Fruit fly (Drosophila melanogaster) whole organism, embryonic: ENCODE results near the gene CG10286.

ENCODE experiments used
- Bteb2 ChIP-seq: fragments of 200-800 bp; sonication (Bioruptor generic); optimal IDR thresholded peaks from 2 replicates; lab custom pipeline; 2016; ENCODE audit warnings: missing biosample characterization, missing genetic modification characterization
- CG10959 ChIP-seq: fragments of 200-800 bp; sonication (Bioruptor generic); IDR thresholded peaks from 2 replicates; pipeline ENCODE4 v1.3.6; 2022; ENCODE audit warnings: missing biosample characterization, missing genetic modification characterization
- CG11560 ChIP-seq: fragments of 200-800 bp; sonication (Bioruptor generic); IDR thresholded peaks from 3 replicates; pipeline ENCODE4 v1.3.6; 2022; ENCODE audit warnings: missing biosample characterization, missing genetic modification characterization
- CG12659 ChIP-seq: fragments of 200-800 bp; sonication (Bioruptor generic); optimal IDR thresholded peaks from 3 replicates; lab custom pipeline; 2017; ENCODE audit warnings: mild to moderate bottlenecking, missing biosample characterization, missing genetic modification reagents, missing genetic modification characterization
- CG13123 ChIP-seq: fragments of 200-800 bp; sonication (Bioruptor generic); optimal IDR thresholded peaks from 2 replicates; lab custom pipeline; 2016; ENCODE audit warnings: missing biosample characterization, missing genetic modification characterization
- CG15073 ChIP-seq: fragments of 200-800 bp; sonication (Bioruptor generic); optimal IDR thresholded peaks from 2 replicates; lab custom pipeline; 2016; ENCODE audit warnings: missing biosample characterization, missing genetic modification characterization
- CG15269 ChIP-seq: fragments of 200-800 bp; sonication (Bioruptor generic); optimal IDR thresholded peaks from 2 replicates; lab custom pipeline; 2018; ENCODE audit warnings: missing biosample characterization, mild to moderate bottlenecking, missing genetic modification characterization, moderate library complexity
- CG31441 ChIP-seq: fragments of 200-800 bp; sonication (Bioruptor generic); IDR thresholded peaks from 2 replicates; pipeline ENCODE4 v1.3.6; 2022; ENCODE audit warnings: missing biosample characterization, missing genetic modification characterization
- CG34422 ChIP-seq: fragments of 200-800 bp; sonication (Bioruptor generic); IDR thresholded peaks from 3 replicates; pipeline ENCODE4 v1.3.6; 2022; ENCODE audit warnings: missing biosample characterization, missing genetic modification characterization
- CG3838 ChIP-seq: fragments of 200-800 bp; sonication (Bioruptor generic); optimal IDR thresholded peaks from 3 replicates; lab custom pipeline; 2016; ENCODE audit warnings: missing biosample characterization, missing genetic modification characterization
- CG6689 ChIP-seq: fragments of 200-800 bp; sonication (Bioruptor generic); IDR thresholded peaks from 2 replicates; pipeline ENCODE4 v1.3.6; 2022; ENCODE audit warnings: missing biosample characterization, missing genetic modification characterization
- CG7357 ChIP-seq: fragments of 200-800 bp; sonication (Bioruptor generic); IDR thresholded peaks from 3 replicates; pipeline ENCODE4 v1.3.6; 2022; ENCODE audit warnings: missing biosample characterization, missing genetic modification characterization
- CG7556 ChIP-seq: fragments of 200-800 bp; sonication (Bioruptor generic); optimal IDR thresholded peaks from 2 replicates; lab custom pipeline; 2017; ENCODE audit warnings: missing biosample characterization, mild to moderate bottlenecking, missing genetic modification characterization
- CG9609 ChIP-seq: fragments of 200-800 bp; sonication (Bioruptor generic); optimal IDR thresholded peaks from 3 replicates; lab custom pipeline; 2016; ENCODE audit warnings: missing biosample characterization, missing genetic modification characterization
- Chrac-16 ChIP-seq: fragments of 200-800 bp; sonication (Bioruptor generic); optimal IDR thresholded peaks from 3 replicates; lab custom pipeline; 2016; ENCODE audit warnings: missing biosample characterization, missing genetic modification characterization
- CrebB ChIP-seq: fragments of 200-800 bp; sonication (Bioruptor generic); optimal IDR thresholded peaks from 3 replicates; lab custom pipeline; 2018; ENCODE audit warnings: missing biosample characterization, mild to moderate bottlenecking, missing genetic modification characterization
- Doc2 ChIP-seq: fragments of 200-800 bp; sonication (Bioruptor generic); IDR thresholded peaks from 2 replicates; pipeline ENCODE4 v1.3.6; 2022; ENCODE audit warnings: missing biosample characterization, missing genetic modification characterization
- Doc3 ChIP-seq: fragments of 200-800 bp; sonication (Bioruptor generic); IDR thresholded peaks from 3 replicates; pipeline ENCODE4 v1.3.6; 2022; ENCODE audit warnings: missing biosample characterization, missing genetic modification characterization; ENCODE audit not compliant: partially characterized antibody
- Hr51 ChIP-seq, 2 experiments: fragments of 200-800 bp; sonication (Bioruptor generic); optimal IDR thresholded peaks; 2 replicates in 1 of 2; 3 replicates in 1 of 2; lab custom pipeline; 2016 to 2018; ENCODE audit warnings: missing biosample characterization in 2 of 2, missing genetic modification characterization in 2 of 2, mild to moderate bottlenecking in 1 of 2, moderate library complexity in 1 of 2
- Meics ChIP-seq: fragments of 200-800 bp; sonication (Bioruptor generic); optimal IDR thresholded peaks from 2 replicates; lab custom pipeline; 2017; ENCODE audit warnings: missing biosample characterization, mild to moderate bottlenecking, missing genetic modification characterization
- NfI ChIP-seq: fragments of 200-800 bp; sonication (Bioruptor generic); optimal IDR thresholded peaks from 3 replicates; lab custom pipeline; 2018; ENCODE audit warnings: missing biosample characterization, mild to moderate bottlenecking, missing genetic modification characterization, moderate library complexity
- Side ChIP-seq: fragments of 200-800 bp; sonication (Bioruptor generic); optimal IDR thresholded peaks from 2 replicates; lab custom pipeline; 2016; ENCODE audit warnings: missing biosample characterization, missing genetic modification characterization
- Six4 ChIP-seq: fragments of 200-800 bp; sonication (Bioruptor generic); optimal IDR thresholded peaks from 2 replicates; lab custom pipeline; 2016; ENCODE audit warnings: missing biosample characterization, missing genetic modification characterization
- Sox100B ChIP-seq: fragments of 200-800 bp; sonication (Bioruptor generic); optimal IDR thresholded peaks from 3 replicates; lab custom pipeline; 2018; ENCODE audit warnings: missing biosample characterization, mild to moderate bottlenecking, missing genetic modification characterization
- Ssrp ChIP-seq: fragments of 200-800 bp; sonication (Bioruptor generic); optimal IDR thresholded peaks from 2 replicates; lab custom pipeline; 2018; ENCODE audit warnings: missing biosample characterization, mild to moderate bottlenecking, missing genetic modification characterization, moderate library complexity
- amos ChIP-seq: fragments of 200-800 bp; sonication (Bioruptor generic); IDR thresholded peaks from 2 replicates; pipeline ENCODE4 v1.3.6; 2022; ENCODE audit warnings: missing biosample characterization, missing genetic modification characterization; ENCODE audit not compliant: partially characterized antibody
- az2 ChIP-seq: fragments of 200-800 bp; sonication (Bioruptor generic); optimal IDR thresholded peaks from 3 replicates; lab custom pipeline; 2016; ENCODE audit warnings: missing biosample characterization, missing genetic modification characterization
- chif ChIP-seq, 2 experiments: fragments of 200-800 bp; sonication (Bioruptor generic); optimal IDR thresholded peaks; 3 replicates each; lab custom pipeline; 2016; ENCODE audit warnings: missing biosample characterization in 2 of 2, missing genetic modification characterization in 2 of 2
- chn ChIP-seq: fragments of 200-800 bp; sonication (Bioruptor generic); optimal IDR thresholded peaks from 2 replicates; lab custom pipeline; 2016; ENCODE audit warnings: missing biosample characterization, missing genetic modification characterization
- crc ChIP-seq: fragments of 200-800 bp; sonication (Bioruptor generic); optimal IDR thresholded peaks from 2 replicates; lab custom pipeline; 2016; ENCODE audit warnings: missing biosample characterization, missing genetic modification characterization
- dati ChIP-seq: fragments of 200-800 bp; sonication (Bioruptor generic); IDR thresholded peaks from 2 replicates; pipeline ENCODE4 v1.3.6; 2022; ENCODE audit warnings: missing biosample characterization, missing genetic modification characterization
- eve ChIP-seq, 2 experiments: fragments of >200 bp; optimal IDR thresholded peaks; 2 replicates each; lab custom pipeline; 2017; ENCODE audit warnings: missing biosample characterization in 2 of 2, missing genetic modification characterization in 2 of 2
- ind ChIP-seq: fragments of 200-800 bp; sonication (Bioruptor generic); optimal IDR thresholded peaks from 3 replicates; lab custom pipeline; 2016; ENCODE audit warnings: missing biosample characterization, missing genetic modification characterization
- klu ChIP-seq: fragments of 200-800 bp; sonication (Bioruptor generic); IDR thresholded peaks from 2 replicates; pipeline ENCODE4 v1.3.6; 2022; ENCODE audit warnings: missing biosample characterization, missing genetic modification characterization
- knrl ChIP-seq: fragments of 200-800 bp; sonication (Bioruptor generic); IDR thresholded peaks from 3 replicates; pipeline ENCODE4 v1.3.6; 2022; ENCODE audit warnings: missing biosample characterization, missing genetic modification characterization; ENCODE audit not compliant: partially characterized antibody
- lmd ChIP-seq: fragments of 200-800 bp; sonication (Bioruptor generic); IDR thresholded peaks from 2 replicates; pipeline ENCODE4 v1.3.6; 2022; ENCODE audit warnings: missing biosample characterization, missing genetic modification characterization
- mld ChIP-seq: fragments of 200-800 bp; sonication (Bioruptor generic); IDR thresholded peaks from 3 replicates; pipeline ENCODE4 v1.3.6; 2022; ENCODE audit warnings: missing biosample characterization, missing genetic modification characterization; ENCODE audit not compliant: partially characterized antibody
- nerfin-1 ChIP-seq: fragments of 200-800 bp; sonication (Bioruptor generic); optimal IDR thresholded peaks from 3 replicates; lab custom pipeline; 2019; ENCODE audit warnings: missing biosample characterization, mild to moderate bottlenecking, missing genetic modification characterization, moderate library complexity
- nerfin-2 ChIP-seq: fragments of 200-800 bp; sonication (Bioruptor generic); IDR thresholded peaks from 2 replicates; pipeline ENCODE4 v1.3.6; 2022; ENCODE audit warnings: missing biosample characterization, missing genetic modification characterization; ENCODE audit not compliant: partially characterized antibody
- oc ChIP-seq: fragments of 200-800 bp; sonication (Bioruptor generic); optimal IDR thresholded peaks from 2 replicates; lab custom pipeline; 2018; ENCODE audit warnings: missing biosample characterization, mild to moderate bottlenecking, missing genetic modification characterization, moderate library complexity
- pfk ChIP-seq: fragments of 200-800 bp; sonication (Bioruptor generic); optimal IDR thresholded peaks from 2 replicates; lab custom pipeline; 2018; ENCODE audit warnings: missing biosample characterization, mild to moderate bottlenecking, missing genetic modification characterization, moderate library complexity
- phol ChIP-seq: fragments of 200-800 bp; sonication (Bioruptor generic); optimal IDR thresholded peaks from 3 replicates; lab custom pipeline; 2018; ENCODE audit warnings: missing biosample characterization, mild to moderate bottlenecking, missing genetic modification characterization, moderate library complexity
- ro ChIP-seq: fragments of 200-800 bp; sonication (Bioruptor generic); IDR thresholded peaks from 2 replicates; pipeline ENCODE4 v1.3.6; 2022; ENCODE audit warnings: missing biosample characterization, missing genetic modification characterization
- scrt ChIP-seq: fragments of 200-800 bp; sonication (Bioruptor generic); optimal IDR thresholded peaks from 2 replicates; lab custom pipeline; 2018; ENCODE audit warnings: missing biosample characterization, mild to moderate bottlenecking, missing genetic modification characterization, moderate library complexity
- sens-2 ChIP-seq: fragments of 200-800 bp; sonication (Bioruptor generic); IDR thresholded peaks from 2 replicates; pipeline ENCODE4 v1.3.6; 2022; ENCODE audit warnings: missing biosample characterization, missing genetic modification characterization
- sna ChIP-seq: fragments of 200-800 bp; sonication (Bioruptor generic); IDR thresholded peaks from 2 replicates; pipeline ENCODE4 v1.3.6; 2022; ENCODE audit warnings: missing biosample characterization, missing genetic modification characterization; ENCODE audit not compliant: partially characterized antibody
- tup ChIP-seq: fragments of 200-800 bp; sonication (Bioruptor generic); optimal IDR thresholded peaks from 2 replicates; lab custom pipeline; 2016; ENCODE audit warnings: missing biosample characterization, mild to moderate bottlenecking, missing genetic modification characterization, moderate library complexity
- unc-4 ChIP-seq: fragments of 200-800 bp; sonication (Bioruptor generic); IDR thresholded peaks from 2 replicates; pipeline ENCODE4 v1.3.6; 2022; ENCODE audit warnings: missing biosample characterization, missing genetic modification characterization; ENCODE audit not compliant: partially characterized antibody
- unpg ChIP-seq: fragments of 200-800 bp; sonication (Bioruptor generic); optimal IDR thresholded peaks from 3 replicates; lab custom pipeline; 2018; ENCODE audit warnings: missing biosample characterization, mild to moderate bottlenecking, missing genetic modification characterization, moderate library complexity
- yki ChIP-seq: fragments of >200 bp; optimal IDR thresholded peaks from 3 replicates; lab custom pipeline; 2018

Gene CG10286

dm6 chr3R:6368100-6368499, 665 bp upstream of the CG10286 start, which contains the start of gene CG42724 (continued):
- TF ChIP-seq Chrac-16 (peak; percentile 71), sna (GFP tag; lab: Robert Waterston, UW) (0 out of 2 replicates have a peak, but pooled peaks have one; percentile 13), Sox100B (no peak), nerfin-1 (no peak), pfk (GFP tag; lab: Kevin White, UChicago) (no peak), Six4 (GFP tag; lab: Kevin White, UChicago) (peak; percentile 30), CG11560 (tag; lab: Robert Waterston, UW) (peak; percentile 99), az2 (GFP tag; lab: Kevin White, UChicago) (peak; percentile 47), oc (no peak), NfI (GFP tag; lab: Kevin White, UChicago) (no peak), CrebB (tag; lab: Kevin White, UChicago) (peak; percentile 63), Hr51 (GFP tag; optimal IDR thresholded peaks at IDR 0.05; lab: Kevin White, UChicago) (peak in 1 of 2 experiments; percentile 58), klu (GFP tag; lab: Robert Waterston, UW) (peak; percentile 21; the same call in 1 of the 2 replicates), dati (GFP tag; lab: Robert Waterston, UW) (no peak), CG7357 (GFP tag; lab: Robert Waterston, UW) (no peak), CG12659 (GFP tag; lab: Kevin White, UChicago) (peak; percentile 67), chn (GFP tag; lab: Kevin White, UChicago) (peak; percentile 80), crc (GFP tag; lab: Kevin White, UChicago) (peak; percentile 46), lmd (GFP tag; lab: Robert Waterston, UW) (peak; percentile 55), Doc3 (GFP tag; lab: Robert Waterston, UW) (peak; percentile 17; the same call in 1 of the 3 replicates), phol (tag; lab: Kevin White, UChicago) (peak; percentile 54), yki (lab: Kevin White, UChicago) (no peak), mld (GFP tag; lab: Robert Waterston, UW) (no peak), Meics (GFP tag; lab: Kevin White, UChicago) (peak; percentile 100), nerfin-2 (no peak), amos (GFP tag; lab: Robert Waterston, UW) (peak; percentile 48; the same call in 1 of the 2 replicates), Side (GFP tag; lab: Kevin White, UChicago) (peak; percentile 77), scrt (no peak), sens-2 (GFP tag; lab: Robert Waterston, UW) (no peak), Doc2 (GFP tag; lab: Robert Waterston, UW) (no peak), unpg (GFP tag; lab: Kevin White, UChicago) (no peak), CG15269 (tag; lab: Kevin White, UChicago) (no peak), ind (GFP tag; lab: Kevin White, UChicago) (peak; percentile 65), CG7556 (no peak), unc-4 (GFP tag; lab: Robert Waterston, UW) (peak; percentile 29; the same call in 1 of the 2 replicates), CG6689 (peak; percentile 39), CG31441 (no peak), CG3838 (GFP tag; lab: Kevin White, UChicago) (no peak), ro (GFP tag; lab: Robert Waterston, UW) (no peak), knrl (GFP tag; lab: Robert Waterston, UW) (peak; percentile 51; the same call in 2 of the 3 replicates), Ssrp (tag; lab: Kevin White, UChicago) (no peak), chif (GFP tag; optimal IDR thresholded peaks at IDR 0.05; lab: Kevin White, UChicago) (peak; percentile 32 to 65), CG13123 (GFP tag; lab: Kevin White, UChicago) (peak; percentile 45), tup (GFP tag; lab: Kevin White, UChicago) (no peak), CG9609 (GFP tag; lab: Kevin White, UChicago) (peak; percentile 68), eve (GFP tag; optimal IDR thresholded peaks at IDR 0.05; lab: Kevin White, UChicago) (no peak), CG10959 (GFP tag; lab: Robert Waterston, UW) (no peak), CG15073 (GFP tag; lab: Kevin White, UChicago) (no peak), Bteb2 (GFP tag; lab: Kevin White, UChicago) (peak; percentile 68), CG34422 (GFP tag; lab: Robert Waterston, UW) (peak; percentile 44; the same call in 1 of the 3 replicates)
